Worm (Caenorhabditis elegans) whole organism, L3 larva: ENCODE results near the gene R13A5.10.

Experiments used
- R02D3.7 ChIP-seq: fragments of 150-350 bp; optimal IDR thresholded peaks from 2 replicates; lab custom pipeline; 2014; ENCODE audit warnings: missing biosample characterization, missing genetic modification characterization
- ZK546.5 ChIP-seq: sonication (generic microtip); optimal IDR thresholded peaks from 2 replicates; lab custom pipeline; 2017; ENCODE audit warnings: missing biosample characterization, missing genetic modification characterization
- aly-2 ChIP-seq: fragments of 150-350 bp; optimal IDR thresholded peaks from 2 replicates; lab custom pipeline; 2014; ENCODE audit warnings: missing biosample characterization, missing genetic modification characterization
- ama-1 ChIP-seq: fragments of 150-350 bp; optimal IDR thresholded peaks from 2 replicates; lab custom pipeline; 2018
- ceh-16 ChIP-seq: sonication (generic microtip); optimal IDR thresholded peaks from 2 replicates; lab custom pipeline; 2017; ENCODE audit warnings: missing biosample characterization, missing genetic modification characterization
- ceh-28 ChIP-seq: fragments of 150-350 bp; optimal IDR thresholded peaks from 2 replicates; lab custom pipeline; 2014; ENCODE audit warnings: missing biosample characterization, missing genetic modification reagents, missing genetic modification characterization
- ceh-82 ChIP-seq: fragments of 150-350 bp; optimal IDR thresholded peaks from 2 replicates; lab custom pipeline; 2014; ENCODE audit warnings: missing biosample characterization, missing genetic modification characterization
- ceh-9 ChIP-seq: sonication (generic microtip); optimal IDR thresholded peaks from 2 replicates; lab custom pipeline; 2018; ENCODE audit warnings: missing biosample characterization, missing genetic modification characterization
- daf-12 ChIP-seq: fragments of 150-350 bp; optimal IDR thresholded peaks from 2 replicates; lab custom pipeline; 2014; ENCODE audit warnings: missing biosample characterization, missing genetic modification reagents, missing genetic modification characterization
- egl-27 ChIP-seq: sonication (generic microtip); optimal IDR thresholded peaks from 4 replicates; lab custom pipeline; 2017; ENCODE audit warnings: missing biosample characterization, missing genetic modification reagents, missing genetic modification characterization
- egl-5 ChIP-seq: fragments of 150-350 bp; optimal IDR thresholded peaks from 2 replicates; lab custom pipeline; 2017; ENCODE audit warnings: missing biosample characterization, missing genetic modification reagents, missing genetic modification characterization, inconsistent platforms
- elt-1 ChIP-seq: fragments of 150-350 bp; optimal IDR thresholded peaks from 2 replicates; lab custom pipeline; 2014; ENCODE audit warnings: missing biosample characterization, missing genetic modification characterization
- elt-2 ChIP-seq: sonication (generic microtip); optimal IDR thresholded peaks from 2 replicates; lab custom pipeline; 2016; ENCODE audit warnings: missing genetic modification reagents, mild to moderate bottlenecking, missing genetic modification characterization, missing compliant biosample characterization
- elt-3 ChIP-seq, 3 experiments: fragments of 150-350 bp in 1 of 3; sonication (generic microtip) in 2 of 3; optimal IDR thresholded peaks; 2 replicates in 2 of 3; 4 replicates in 1 of 3; lab custom pipeline; 2014 to 2017; ENCODE audit warnings: missing biosample characterization in 3 of 3, missing genetic modification characterization in 3 of 3
- eor-1 ChIP-seq, 2 experiments: fragments of 150-350 bp; optimal IDR thresholded peaks; 2 replicates each; lab custom pipeline; 2014 to 2018; ENCODE audit warnings: missing biosample characterization in 2 of 2, missing genetic modification characterization in 2 of 2
- fkh-10 ChIP-seq: sonication (generic microtip); optimal IDR thresholded peaks from 2 replicates; lab custom pipeline; 2017; ENCODE audit warnings: missing biosample characterization, missing genetic modification reagents, missing genetic modification characterization
- fkh-2 ChIP-seq: fragments of 150-350 bp; optimal IDR thresholded peaks from 2 replicates; lab custom pipeline; 2014; ENCODE audit warnings: missing biosample characterization, missing genetic modification reagents, missing genetic modification characterization
- fos-1 ChIP-seq: fragments of 150-350 bp; optimal IDR thresholded peaks from 2 replicates; lab custom pipeline; 2014; ENCODE audit warnings: missing biosample characterization, missing genetic modification characterization
- hmg-11 ChIP-seq: sonication (generic microtip); optimal IDR thresholded peaks from 2 replicates; lab custom pipeline; 2016; ENCODE audit warnings: missing genetic modification characterization, missing compliant biosample characterization
- jun-1 ChIP-seq: fragments of 150-350 bp; optimal IDR thresholded peaks from 2 replicates; lab custom pipeline; 2014; ENCODE audit warnings: missing biosample characterization, missing genetic modification reagents, missing genetic modification characterization
- lin-15B ChIP-seq: fragments of 150-350 bp; optimal IDR thresholded peaks from 2 replicates; lab custom pipeline; 2014; ENCODE audit warnings: missing biosample characterization, missing genetic modification characterization
- lin-39 ChIP-seq: fragments of 150-350 bp; optimal IDR thresholded peaks from 2 replicates; lab custom pipeline; 2018; ENCODE audit warnings: missing biosample characterization, missing genetic modification reagents, missing genetic modification characterization
- nfya-1 ChIP-seq: sonication (generic microtip); optimal IDR thresholded peaks from 2 replicates; lab custom pipeline; 2017; ENCODE audit warnings: missing genetic modification characterization, mild to moderate bottlenecking, missing compliant biosample characterization, antibody characterized with exemption, moderate library complexity; ENCODE audit not compliant: insufficient read depth
- nhr-11 ChIP-seq: fragments of 150-350 bp; optimal IDR thresholded peaks from 2 replicates; lab custom pipeline; 2014; ENCODE audit warnings: missing biosample characterization, missing genetic modification characterization
- nhr-12 ChIP-seq: fragments of 150-350 bp; optimal IDR thresholded peaks from 2 replicates; lab custom pipeline; 2014; ENCODE audit warnings: missing biosample characterization, missing genetic modification characterization
- nhr-23 ChIP-seq: fragments of 150-350 bp; optimal IDR thresholded peaks from 2 replicates; lab custom pipeline; 2014; ENCODE audit warnings: missing biosample characterization, missing genetic modification reagents, missing genetic modification characterization
- nhr-237 ChIP-seq: fragments of 150-350 bp; optimal IDR thresholded peaks from 2 replicates; lab custom pipeline; 2014; ENCODE audit warnings: missing biosample characterization, missing genetic modification characterization
- nhr-25 ChIP-seq: sonication (generic microtip); optimal IDR thresholded peaks from 2 replicates; lab custom pipeline; 2017; ENCODE audit warnings: missing biosample characterization, missing genetic modification characterization
- nhr-28 ChIP-seq: fragments of 150-350 bp; optimal IDR thresholded peaks from 2 replicates; lab custom pipeline; 2014; ENCODE audit warnings: missing biosample characterization, missing genetic modification characterization
- nhr-43 ChIP-seq: sonication (generic microtip); optimal IDR thresholded peaks from 2 replicates; lab custom pipeline; 2016; ENCODE audit warnings: mild to moderate bottlenecking, missing genetic modification characterization, missing compliant biosample characterization; ENCODE audit not compliant: poor library complexity, severe bottlenecking
- nhr-67 ChIP-seq: fragments of 150-350 bp; optimal IDR thresholded peaks from 2 replicates; lab custom pipeline; 2014; ENCODE audit warnings: missing biosample characterization, missing genetic modification characterization
- nhr-76 ChIP-seq: fragments of 150-350 bp; sonication (generic microtip); optimal IDR thresholded peaks from 5 replicates; lab custom pipeline; 2014; ENCODE audit warnings: missing biosample characterization, missing genetic modification characterization
- nhr-77 ChIP-seq: fragments of 150-350 bp; optimal IDR thresholded peaks from 2 replicates; lab custom pipeline; 2014; ENCODE audit warnings: missing biosample characterization, missing genetic modification characterization
- pha-4 ChIP-seq: fragments of 150-350 bp; optimal IDR thresholded peaks from 2 replicates; lab custom pipeline; 2014; ENCODE audit warnings: missing biosample characterization, missing genetic modification reagents, missing genetic modification characterization
- pqm-1 ChIP-seq: fragments of 150-350 bp; optimal IDR thresholded peaks from 2 replicates; lab custom pipeline; 2017; ENCODE audit warnings: missing biosample characterization, missing genetic modification characterization, inconsistent platforms
- sea-2 ChIP-seq: fragments of 150-350 bp; sonication (generic microtip); optimal IDR thresholded peaks from 4 replicates; lab custom pipeline; 2014; ENCODE audit warnings: missing biosample characterization, missing genetic modification reagents, missing genetic modification characterization
- skn-1 ChIP-seq: fragments of 150-350 bp; optimal IDR thresholded peaks from 2 replicates; lab custom pipeline; 2014; ENCODE audit warnings: missing biosample characterization, missing genetic modification characterization
- snpc-4 ChIP-seq: fragments of 150-350 bp; optimal IDR thresholded peaks from 2 replicates; lab custom pipeline; 2014; ENCODE audit warnings: missing biosample characterization, missing genetic modification characterization
- tbx-2 ChIP-seq: sonication (generic microtip); optimal IDR thresholded peaks from 2 replicates; lab custom pipeline; 2016; ENCODE audit warnings: mild to moderate bottlenecking, missing genetic modification characterization, missing compliant biosample characterization
- unc-39 ChIP-seq: sonication (generic microtip); optimal IDR thresholded peaks from 4 replicates; lab custom pipeline; 2017; ENCODE audit warnings: missing biosample characterization, missing genetic modification characterization
- unc-62 ChIP-seq: fragments of 150-350 bp; sonication (generic microtip); optimal IDR thresholded peaks from 4 replicates; lab custom pipeline; 2014; ENCODE audit warnings: missing biosample characterization, missing genetic modification reagents, missing genetic modification characterization
- zag-1 ChIP-seq: fragments of 150-350 bp; optimal IDR thresholded peaks from 2 replicates; lab custom pipeline; 2014; ENCODE audit warnings: missing biosample characterization, missing genetic modification characterization
- ztf-11 ChIP-seq: fragments of 150-350 bp; optimal IDR thresholded peaks from 2 replicates; lab custom pipeline; 2014; ENCODE audit warnings: missing biosample characterization, missing genetic modification characterization

R13A5.10 gene

DNA sequence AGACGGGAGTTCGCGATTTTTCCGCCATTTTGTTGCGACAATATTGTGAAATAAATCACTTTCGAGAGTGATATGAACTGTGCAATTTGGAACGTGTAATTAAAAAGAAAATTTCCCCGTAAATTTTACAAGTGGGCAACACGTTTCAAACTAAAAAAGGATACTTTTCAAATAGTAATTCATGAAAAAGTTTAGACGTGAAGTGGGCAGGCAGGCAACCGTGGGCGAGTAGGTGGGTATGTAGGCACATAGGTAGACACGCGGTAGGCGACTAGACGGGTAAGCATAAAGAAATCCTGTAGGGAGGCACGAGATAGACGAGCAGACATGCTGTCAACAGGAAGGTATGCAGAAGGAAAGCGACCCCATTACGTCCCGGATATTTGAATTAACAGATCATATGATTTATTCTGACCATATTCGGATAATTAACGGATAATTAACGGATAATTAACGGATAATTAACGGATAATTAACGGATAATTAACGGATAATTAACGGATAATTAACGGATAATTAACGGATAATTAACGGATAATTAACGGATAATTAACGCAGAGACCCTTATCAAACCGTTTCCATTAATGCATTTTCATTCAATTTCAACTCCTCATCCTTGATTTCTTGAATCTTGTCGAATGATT, 10.6 kb upstream of the R13A5.10 start, which contains the start of gene R13A5.11:
TSS of gene R13A5.11 (minus strand) at position 51 of the 644 bp plus-strand sequence.
- TF ChIP-seq ceh-16 (tag; lab: Kevin White, UChicago) (no peak), nhr-12 (tag; lab: Kevin White, UChicago) (no peak), pha-4 (tag; lab: Kevin White, UChicago) (no peak), nhr-11 (tag; lab: Kevin White, UChicago) (no peak), ceh-9 (tag; lab: Kevin White, UChicago) (no peak), fos-1 (tag; lab: Kevin White, UChicago) (no peak), R02D3.7 (tag; lab: Kevin White, UChicago) (no peak), fkh-2 (tag; lab: Kevin White, UChicago) (no peak), ceh-28 (tag; lab: Kevin White, UChicago) (no peak), lin-15B (tag; lab: Kevin White, UChicago) (no peak), skn-1 (tag; lab: Kevin White, UChicago) (no peak), fkh-10 (GFP tag; lab: Kevin White, UChicago) (no peak), nhr-23 (tag; lab: Kevin White, UChicago) (no peak)

DNA sequence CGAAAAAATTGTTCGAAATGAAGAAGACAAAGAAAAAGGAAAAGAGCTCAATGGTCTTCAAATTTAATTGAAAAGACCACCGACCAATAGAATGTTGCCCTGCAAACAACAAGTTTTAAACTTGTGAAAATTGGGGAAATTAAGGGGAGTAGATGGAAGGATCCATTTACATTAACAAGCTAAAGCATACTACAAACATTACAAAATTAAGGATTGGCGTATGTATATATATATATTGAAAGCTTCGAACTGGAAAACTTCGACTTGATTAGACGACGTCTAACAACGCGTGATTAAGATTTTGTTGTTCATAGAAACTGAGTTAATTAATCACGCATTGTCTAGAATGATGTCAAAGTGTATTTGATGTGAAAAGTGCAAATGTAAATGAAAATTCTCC, 5.4 kb upstream of the R13A5.10 start, which contains the start of gene R13A5.15:
TSS of gene R13A5.15 (minus strand) at position 101 of the 400 bp plus-strand sequence.
- TF ChIP-seq eor-1 (tag; optimal IDR thresholded peaks at IDR 0.05; lab: Kevin White, UChicago) = no peak
- TF ChIP-seq unc-39 (tag; lab: Kevin White, UChicago) = no peak
- TF ChIP-seq ama-1 = no peak
- TF ChIP-seq elt-1 (tag; lab: Kevin White, UChicago) = no peak
- TF ChIP-seq tbx-2 (tag; lab: Kevin White, UChicago) = no peak
- no peak for TF ChIP-seq unc-62
- no peak for TF ChIP-seq nhr-76 (tag; lab: Kevin White, UChicago)
- TF ChIP-seq nhr-25 (tag; lab: Kevin White, UChicago) = no peak
- TF ChIP-seq R02D3.7 (tag; lab: Kevin White, UChicago) = no peak
- TF ChIP-seq ceh-9 (tag; lab: Kevin White, UChicago) = no peak
- TF ChIP-seq sea-2 (GFP tag; lab: Kevin White, UChicago) = no peak
- TF ChIP-seq fos-1 (tag; lab: Kevin White, UChicago) = no peak
- no peak for TF ChIP-seq pha-4 (tag; lab: Kevin White, UChicago)
- no peak for TF ChIP-seq lin-15B (tag; lab: Kevin White, UChicago)
- TF ChIP-seq ztf-11 (tag; lab: Kevin White, UChicago) = no peak

DNA sequence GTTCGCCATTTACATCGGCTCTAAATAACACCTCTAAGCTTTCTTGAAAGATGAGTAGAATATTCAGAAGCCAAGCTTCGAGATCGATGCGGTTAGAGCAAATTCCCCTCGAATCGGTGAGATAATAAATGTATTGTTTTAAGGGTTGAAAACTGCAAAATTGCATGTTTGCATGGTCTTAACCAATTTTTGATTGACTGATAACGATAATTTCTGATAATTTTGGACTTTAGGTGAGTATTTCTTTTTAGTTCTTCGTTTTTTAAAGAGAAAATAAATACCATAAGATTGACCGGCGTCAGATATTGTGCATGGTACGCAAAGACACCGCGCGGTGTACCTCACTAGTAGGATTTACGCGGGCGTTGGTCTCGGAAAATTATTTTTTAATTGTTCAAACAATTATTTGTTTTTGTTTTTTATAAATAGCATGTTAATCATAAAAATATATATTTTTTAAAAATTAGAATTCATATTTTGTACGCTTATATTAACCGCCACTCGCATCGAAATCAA, 1.4 kb upstream of the R13A5.10 start, which contains the start of gene cup-5:
TSS of gene cup-5 (plus strand) at position 51 of the 516 bp plus-strand sequence.
- TF ChIP-seq zag-1 = no peak
- TF ChIP-seq jun-1 (tag; lab: Kevin White, UChicago) = no peak
- no peak for TF ChIP-seq ztf-11 (tag; lab: Kevin White, UChicago)
- TF ChIP-seq lin-39 (tag; lab: Kevin White, UChicago) = peak; percentile 7
- no peak for TF ChIP-seq nhr-43 (tag; lab: Kevin White, UChicago)
- no peak for TF ChIP-seq nhr-28 (tag; lab: Kevin White, UChicago)
- no peak for TF ChIP-seq aly-2 (tag; lab: Kevin White, UChicago)
- no peak for TF ChIP-seq tbx-2 (tag; lab: Kevin White, UChicago)
- TF ChIP-seq pqm-1 (tag; lab: Kevin White, UChicago) = no peak
- no peak for TF ChIP-seq nhr-67 (tag; lab: Kevin White, UChicago)
- TF ChIP-seq nhr-12 (tag; lab: Kevin White, UChicago) = no peak
- TF ChIP-seq egl-27 = no peak
- peak; percentile 45 for TF ChIP-seq nfya-1 (tag; lab: Kevin White, UChicago)
- TF ChIP-seq egl-5 (tag; lab: Kevin White, UChicago) = no peak
- no peak for TF ChIP-seq nhr-237
- no peak for TF ChIP-seq ama-1
- TF ChIP-seq nhr-23 (tag; lab: Kevin White, UChicago) = no peak
- TF ChIP-seq ceh-82 (tag; lab: Kevin White, UChicago) = no peak
- no peak for TF ChIP-seq nhr-77 (tag; lab: Kevin White, UChicago)
- no peak for TF ChIP-seq elt-3 (tag; optimal IDR thresholded peaks at IDR 0.05; lab: Kevin White, UChicago)
- TF ChIP-seq unc-62 = no peak
- TF ChIP-seq skn-1 (tag; lab: Kevin White, UChicago) = no peak
- TF ChIP-seq eor-1 (tag; optimal IDR thresholded peaks at IDR 0.05; lab: Kevin White, UChicago) = no peak
- TF ChIP-seq fos-1 (tag; lab: Kevin White, UChicago) = no peak
- TF ChIP-seq ceh-28 (tag; lab: Kevin White, UChicago) = no peak
- TF ChIP-seq nhr-25 (tag; lab: Kevin White, UChicago) = peak; percentile 5
- no peak for TF ChIP-seq unc-39 (tag; lab: Kevin White, UChicago)
- TF ChIP-seq R02D3.7 (tag; lab: Kevin White, UChicago) = peak; percentile 84
- peak; percentile 39 for TF ChIP-seq lin-15B (tag; lab: Kevin White, UChicago)
- no peak for TF ChIP-seq ceh-16 (tag; lab: Kevin White, UChicago)
- no peak for TF ChIP-seq hmg-11
- TF ChIP-seq nhr-11 (tag; lab: Kevin White, UChicago) = no peak
- TF ChIP-seq fkh-2 (tag; lab: Kevin White, UChicago) = no peak
- TF ChIP-seq pha-4 (tag; lab: Kevin White, UChicago) = peak; percentile 80
- TF ChIP-seq ZK546.5 = no peak
- TF ChIP-seq nhr-76 (tag; lab: Kevin White, UChicago) = no peak
- peak; percentile 27 for TF ChIP-seq elt-2
- no peak for TF ChIP-seq sea-2 (GFP tag; lab: Kevin White, UChicago)
- no peak for TF ChIP-seq daf-12 (tag; lab: Kevin White, UChicago)
- TF ChIP-seq elt-1 (tag; lab: Kevin White, UChicago) = no peak
- TF ChIP-seq snpc-4 (tag; lab: Kevin White, UChicago) = no peak
